Worm (Caenorhabditis elegans): ENCODE data around the gene T20B12.4.

ce11 chrIII:7365602-7366001 is 1.9 kb upstream of the T20B12.4 start, which contains the start of gene F08F8.11:
- TF ChIP-seq med-1 (GFP tag; optimal IDR thresholded peaks at IDR 0.05; ENCODE audit: insufficient read depth) = no peak
- no peak for TF ChIP-seq cog-1 (tag; optimal IDR thresholded peaks at IDR 0.05)
- no peak for TF ChIP-seq ztf-29 (GFP tag; IDR thresholded peaks at IDR 0.05)
- no peak for TF ChIP-seq T22C8.4 (GFP tag; IDR thresholded peaks at IDR 0.05)

Measured in whole organism, midembryonic.